Worm (Caenorhabditis elegans): ENCODE data around the gene pks-1.

pks-1 gene

DNA sequence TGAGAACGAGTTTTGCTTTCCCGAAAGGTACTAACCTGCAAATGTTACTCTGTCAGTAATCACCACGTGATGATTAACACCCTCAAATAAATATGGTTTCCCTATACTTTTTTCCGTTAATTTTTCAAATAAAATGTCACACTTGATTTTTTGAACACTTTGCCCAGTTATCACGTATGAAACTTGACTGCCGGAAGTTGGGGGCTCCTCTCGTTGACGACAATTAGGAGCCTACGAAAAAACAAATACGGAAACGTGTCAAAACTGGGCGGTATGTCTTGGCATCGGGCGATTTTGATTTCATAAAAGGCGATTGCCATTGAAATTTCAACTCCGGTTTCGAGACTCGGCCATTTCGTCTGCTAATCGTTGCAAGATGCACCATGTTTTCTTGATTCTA is 34.3 kb downstream of the pks-1 start, which contains the start of gene C25F6.8:
Gene C25F6.8 (plus strand): TSS at position 301 of the 400 bp plus-strand sequence.
- TF ChIP-seq aly-2 (tag; optimal IDR thresholded peaks at IDR 0.05) (no peak), tbx-2 (tag; optimal IDR thresholded peaks at IDR 0.05) (no peak), blmp-1 (tag; optimal IDR thresholded peaks at IDR 0.05) (no peak), aha-1 (tag; optimal IDR thresholded peaks at IDR 0.05) (no peak), isw-1 (GFP tag; IDR thresholded peaks at IDR 0.05) (no peak), rnt-1 (tag; optimal IDR thresholded peaks at IDR 0.05) (no peak), snpc-4 (tag; optimal IDR thresholded peaks at IDR 0.05) (no peak), hlh-17 (GFP tag; optimal IDR thresholded peaks at IDR 0.05; ENCODE audit: borderline replicate concordance) (no peak), ztf-4 (tag; optimal IDR thresholded peaks at IDR 0.05) (no peak), sox-4 (tag; optimal IDR thresholded peaks at IDR 0.05) (no peak)

DNA sequence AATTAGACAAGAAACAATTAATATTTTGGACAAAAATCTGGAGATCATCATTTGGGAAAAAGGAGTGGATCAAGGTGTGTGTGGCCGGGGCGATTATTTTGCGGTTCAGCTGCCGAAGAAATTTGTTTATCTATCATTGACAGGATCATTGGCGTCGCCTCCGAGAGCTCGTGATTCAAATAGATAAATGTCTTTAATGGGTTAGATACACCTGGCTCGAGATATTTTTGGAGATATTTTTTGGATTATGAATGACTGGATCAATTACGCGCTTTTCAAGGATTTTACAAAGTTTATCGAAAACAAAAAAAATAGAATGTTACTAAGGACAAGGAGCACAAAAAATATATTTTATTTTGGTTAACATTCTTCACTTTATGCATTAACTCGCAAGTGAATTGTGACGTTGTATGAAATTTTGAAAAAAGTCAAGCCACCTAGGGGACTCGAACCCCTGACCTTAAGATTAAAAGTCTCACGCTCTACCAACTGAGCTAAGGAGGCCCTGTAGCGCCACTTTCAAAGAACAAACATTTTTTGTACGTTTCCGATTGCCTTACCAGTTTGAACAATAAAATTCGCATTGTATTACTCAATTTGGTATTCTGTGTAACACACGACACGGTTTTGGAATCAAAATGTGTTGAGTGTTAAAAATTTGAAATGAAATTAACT is 37.3 kb downstream of the pks-1 start, which contains the start of gene C25F6.6:
Gene C25F6.6 (minus strand): TSS at position 51 of the 675 bp plus-strand sequence.
- TF ChIP-seq ceh-88 (GFP tag; IDR thresholded peaks at IDR 0.05) (no peak), mdl-1 (tag; optimal IDR thresholded peaks at IDR 0.05) (peak in 1 of 2 experiments; percentile 17), nhr-85 (tag) (peak; percentile 34), nhr-77 (tag; optimal IDR thresholded peaks at IDR 0.05) (peak; percentile 14), xbp-1 (tag; optimal IDR thresholded peaks at IDR 0.05) (no peak), blmp-1 (tag; optimal IDR thresholded peaks at IDR 0.05) (peak; percentile 4), C16A3.4 (tag; optimal IDR thresholded peaks at IDR 0.05) (peak; percentile 40), nhr-90 (tag; optimal IDR thresholded peaks at IDR 0.05; ENCODE audit: poor library complexity) (peak; percentile 43), lin-35 (GFP tag; optimal IDR thresholded peaks at IDR 0.05) (peak in 1 of 2 experiments; percentile 10)

DNA sequence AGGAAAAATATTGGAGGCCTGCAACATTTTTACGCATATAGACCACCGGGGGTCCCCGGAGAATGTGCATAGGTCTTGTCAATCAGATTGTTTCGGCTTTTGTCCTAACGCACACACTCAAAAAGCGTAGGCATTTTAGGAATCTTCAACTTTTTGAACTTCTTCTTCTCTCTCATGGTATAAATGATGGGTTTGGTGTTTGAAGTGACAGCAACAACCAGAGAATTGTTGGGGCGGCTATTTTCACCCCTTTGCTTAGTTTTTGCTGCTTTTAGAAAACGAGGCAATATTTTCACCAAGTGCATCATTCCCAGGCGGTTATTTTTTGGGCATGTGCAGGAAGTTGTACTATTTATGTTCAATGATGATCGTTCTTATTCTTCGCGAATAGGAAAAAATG is 38.1 kb downstream of the pks-1 start:
- peak; percentile 23 for TF ChIP-seq lin-14 (GFP tag; optimal IDR thresholded peaks at IDR 0.05)
- no peak for TF ChIP-seq skn-1 (tag; optimal IDR thresholded peaks at IDR 0.05)

DNA sequence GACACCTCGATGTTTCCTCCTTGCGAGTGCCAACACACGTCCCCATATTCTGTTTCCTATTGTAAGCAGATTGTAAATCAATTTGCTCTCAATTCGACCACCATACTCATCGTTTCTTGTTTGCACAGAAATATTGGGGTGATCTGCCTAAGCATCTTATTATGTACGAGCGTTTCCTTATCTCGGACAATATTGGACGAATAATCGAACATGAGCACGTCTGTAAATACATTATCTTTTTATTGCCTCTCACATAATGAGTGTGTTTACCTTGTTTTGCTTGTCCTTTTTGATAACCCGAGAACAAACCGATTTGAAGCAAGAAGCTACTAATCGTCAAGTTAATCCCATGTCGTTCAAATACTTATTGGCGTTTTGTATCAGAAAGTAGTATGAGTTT is 41.5 kb downstream of the pks-1 start:
- TF ChIP-seq lin-39 (tag; optimal IDR thresholded peaks at IDR 0.05): no peak
- TF ChIP-seq mdl-1 (tag; optimal IDR thresholded peaks at IDR 0.05): no peak
- no peak for TF ChIP-seq hpl-2 (GFP tag; optimal IDR thresholded peaks at IDR 0.05)
- TF ChIP-seq nhr-237 (tag; optimal IDR thresholded peaks at IDR 0.05): no peak
- TF ChIP-seq lin-13 (GFP tag; optimal IDR thresholded peaks at IDR 0.05): no peak
- no peak for TF ChIP-seq dsc-1 (tag; optimal IDR thresholded peaks at IDR 0.05)
- TF ChIP-seq dpl-1 (GFP tag; optimal IDR thresholded peaks at IDR 0.05): no peak
- TF ChIP-seq nhr-11 (tag; optimal IDR thresholded peaks at IDR 0.05): no peak
- TF ChIP-seq nhr-19 (GFP tag; conservative IDR thresholded peaks at IDR 0.05): no peak
- no peak for TF ChIP-seq aha-1 (tag; optimal IDR thresholded peaks at IDR 0.05)

DNA sequence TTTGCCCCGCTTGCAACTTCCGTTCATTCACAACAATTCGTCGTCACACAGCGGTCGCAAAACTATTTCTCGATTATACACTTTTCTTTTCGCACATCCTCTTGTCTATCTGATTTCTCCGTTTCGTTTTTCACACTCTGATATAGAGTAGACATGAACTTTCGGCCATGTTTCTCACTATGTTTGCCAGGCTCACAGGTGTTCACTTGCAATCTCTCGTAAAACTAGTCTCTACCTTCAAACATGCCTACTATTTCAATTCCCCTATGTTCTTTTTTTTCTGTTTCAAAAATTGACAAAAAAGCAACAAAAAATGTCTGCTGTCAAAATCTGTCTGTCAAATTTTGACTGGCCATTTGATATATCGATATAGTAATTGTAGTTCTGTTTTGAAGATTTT is 43.6 kb downstream of the pks-1 start:
- TF ChIP-seq pax-3 (tag; optimal IDR thresholded peaks at IDR 0.05) (no peak), nhr-19 (GFP tag; conservative IDR thresholded peaks at IDR 0.05) (no peak), blmp-1 (tag; optimal IDR thresholded peaks at IDR 0.05) (peak; percentile 52), ceh-88 (GFP tag; IDR thresholded peaks at IDR 0.05) (no peak), pqm-1 (tag; optimal IDR thresholded peaks at IDR 0.05) (no peak), nhr-12 (tag; optimal IDR thresholded peaks at IDR 0.05) (no peak), ztf-4 (tag; optimal IDR thresholded peaks at IDR 0.05) (no peak)

DNA sequence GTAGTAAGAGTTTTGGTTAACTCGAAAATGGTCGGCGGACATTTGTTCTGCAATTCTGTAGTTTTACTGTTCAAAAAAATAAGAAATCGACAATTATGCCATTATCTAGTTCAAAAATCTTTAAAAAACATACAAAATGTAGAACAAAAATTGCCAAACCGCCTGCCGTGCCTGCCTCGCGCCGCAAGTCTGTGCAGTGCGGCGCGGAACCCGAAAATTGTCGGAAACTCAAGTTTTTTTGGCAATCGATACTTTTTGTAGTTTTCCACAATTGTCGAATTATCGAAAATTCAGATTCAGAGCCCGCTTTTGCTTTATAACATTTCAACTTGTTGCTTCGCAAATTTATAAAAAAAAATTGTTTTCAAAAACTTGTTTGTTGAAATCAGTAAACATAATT is 44.4 kb downstream of the pks-1 start:
- TF ChIP-seq sox-4 (tag; optimal IDR thresholded peaks at IDR 0.05) (no peak), efl-1 (optimal IDR thresholded peaks at IDR 0.05) (no peak), efl-1 (GFP tag; optimal IDR thresholded peaks at IDR 0.05 in 1 of 2) (peak in 1 of 2 experiments; percentile 65)

All from whole organism, L1 larva.